Fruit fly (Drosophila melanogaster) whole organism, embryonic: ENCODE results near the gene Pink1.

Source experiments
- Abd-B ChIP-seq: fragments of 200-800 bp; sonication (Bioruptor generic); optimal IDR thresholded peaks from 2 replicates; lab custom pipeline; 2018; ENCODE audit warnings: missing biosample characterization, mild to moderate bottlenecking, missing genetic modification characterization, moderate library complexity
- B-H1 ChIP-seq: fragments of 200-800 bp; sonication (Bioruptor generic); IDR thresholded peaks from 3 replicates; pipeline ENCODE4 v1.3.6; 2022; ENCODE audit warnings: missing biosample characterization, missing genetic modification characterization
- Bdp1 ChIP-seq: fragments of 200-800 bp; sonication (Bioruptor generic); optimal IDR thresholded peaks from 3 replicates; lab custom pipeline; 2016; ENCODE audit warnings: missing biosample characterization, missing genetic modification characterization
- CG10209 ChIP-seq: fragments of 200-800 bp; sonication (Bioruptor generic); optimal IDR thresholded peaks from 3 replicates; lab custom pipeline; 2017; ENCODE audit warnings: missing biosample characterization, mild to moderate bottlenecking, missing genetic modification characterization, missing genetic modification reagents
- CG10267 ChIP-seq: fragments of 200-800 bp; sonication (Bioruptor generic); optimal IDR thresholded peaks from 2 replicates; lab custom pipeline; 2018; ENCODE audit warnings: missing biosample characterization, mild to moderate bottlenecking, missing genetic modification characterization, moderate library complexity
- CG10979 ChIP-seq: fragments of 200-800 bp; sonication (Bioruptor generic); optimal IDR thresholded peaks from 2 replicates; lab custom pipeline; 2018; ENCODE audit warnings: missing biosample characterization, mild to moderate bottlenecking, missing genetic modification characterization, moderate library complexity
- CG11247 ChIP-seq: fragments of 200-800 bp; sonication (Bioruptor generic); IDR thresholded peaks from 2 replicates; pipeline ENCODE4 v1.3.6; 2022; ENCODE audit warnings: missing biosample characterization, missing genetic modification characterization
- CG11456 ChIP-seq: fragments of 200-800 bp; sonication (Bioruptor generic); IDR thresholded peaks from 3 replicates; pipeline ENCODE4 v1.3.6; 2022; ENCODE audit warnings: missing biosample characterization, missing genetic modification characterization
- CG11560 ChIP-seq: fragments of 200-800 bp; sonication (Bioruptor generic); IDR thresholded peaks from 3 replicates; pipeline ENCODE4 v1.3.6; 2022; ENCODE audit warnings: missing biosample characterization, missing genetic modification characterization
- CG12236 ChIP-seq: fragments of 200-800 bp; sonication (Bioruptor generic); optimal IDR thresholded peaks from 2 replicates; lab custom pipeline; 2016; ENCODE audit warnings: missing biosample characterization, missing genetic modification characterization
- CG12942 ChIP-seq: fragments of 200-800 bp; sonication (Bioruptor generic); optimal IDR thresholded peaks from 3 replicates; lab custom pipeline; 2016; ENCODE audit warnings: missing biosample characterization, missing genetic modification characterization
- CG13624 ChIP-seq: fragments of 200-800 bp; sonication (Bioruptor generic); optimal IDR thresholded peaks from 2 replicates; lab custom pipeline; 2016; ENCODE audit warnings: missing biosample characterization, missing genetic modification characterization
- CG14014 ChIP-seq: fragments of 200-800 bp; sonication (Bioruptor generic); IDR thresholded peaks from 2 replicates; pipeline ENCODE4 v1.3.6; 2022; ENCODE audit warnings: missing biosample characterization, missing genetic modification characterization
- CG14710 ChIP-seq: fragments of 200-800 bp; sonication (Bioruptor generic); optimal IDR thresholded peaks from 3 replicates; lab custom pipeline; 2019; ENCODE audit warnings: missing biosample characterization, mild to moderate bottlenecking, missing genetic modification characterization, moderate library complexity
- CG1792 ChIP-seq: fragments of 200-800 bp; sonication (Bioruptor generic); optimal IDR thresholded peaks from 2 replicates; lab custom pipeline; 2016; ENCODE audit warnings: missing biosample characterization, missing genetic modification characterization
- CG18599 ChIP-seq: fragments of 200-800 bp; sonication (Bioruptor generic); optimal IDR thresholded peaks from 3 replicates; lab custom pipeline; 2017; ENCODE audit warnings: missing biosample characterization, missing genetic modification characterization, mild to moderate bottlenecking, moderate library complexity, missing genetic modification reagents
- CG2116 ChIP-seq: fragments of 200-800 bp; sonication (Bioruptor generic); optimal IDR thresholded peaks from 3 replicates; lab custom pipeline; 2018; ENCODE audit warnings: missing biosample characterization, mild to moderate bottlenecking, missing genetic modification characterization
- CG2199 ChIP-seq: fragments of 200-800 bp; sonication (Bioruptor generic); IDR thresholded peaks from 3 replicates; pipeline ENCODE4 v1.3.6; 2022; ENCODE audit warnings: missing biosample characterization, missing genetic modification characterization
- CG33213 ChIP-seq: fragments of 200-800 bp; sonication (Bioruptor generic); optimal IDR thresholded peaks from 3 replicates; lab custom pipeline; 2016; ENCODE audit warnings: missing biosample characterization, missing genetic modification characterization
- CG3847 ChIP-seq: fragments of 200-800 bp; sonication (Bioruptor generic); IDR thresholded peaks from 2 replicates; pipeline ENCODE4 v1.3.6; 2022; ENCODE audit warnings: missing biosample characterization, missing genetic modification characterization
- CG5180 ChIP-seq: fragments of 200-800 bp; sonication (Bioruptor generic); optimal IDR thresholded peaks from 3 replicates; lab custom pipeline; 2017; ENCODE audit warnings: missing biosample characterization, missing genetic modification characterization, mild to moderate bottlenecking, moderate library complexity, missing genetic modification reagents
- CG6254 ChIP-seq: fragments of 200-800 bp; sonication (Bioruptor generic); optimal IDR thresholded peaks from 3 replicates; lab custom pipeline; 2017; ENCODE audit warnings: mild to moderate bottlenecking, missing biosample characterization, missing genetic modification reagents, missing genetic modification characterization
- CG7357 ChIP-seq: fragments of 200-800 bp; sonication (Bioruptor generic); IDR thresholded peaks from 3 replicates; pipeline ENCODE4 v1.3.6; 2022; ENCODE audit warnings: missing biosample characterization, missing genetic modification characterization
- CG7839 ChIP-seq: fragments of 200-800 bp; sonication (Bioruptor generic); optimal IDR thresholded peaks from 3 replicates; lab custom pipeline; 2018; ENCODE audit warnings: missing biosample characterization, mild to moderate bottlenecking, missing genetic modification characterization, moderate library complexity
- CG7928 ChIP-seq: fragments of 200-800 bp; sonication (Bioruptor generic); optimal IDR thresholded peaks from 2 replicates; lab custom pipeline; 2017; ENCODE audit warnings: missing biosample characterization, mild to moderate bottlenecking, missing genetic modification characterization
- CG9932 ChIP-seq: fragments of 200-800 bp; sonication (Bioruptor generic); IDR thresholded peaks from 2 replicates; pipeline ENCODE4 v1.3.6; 2022; ENCODE audit warnings: missing biosample characterization, missing genetic modification characterization
- Dfd ChIP-seq, 2 experiments: fragments of >200 bp; optimal IDR thresholded peaks; 2 replicates each; lab custom pipeline; 2017; ENCODE audit warnings: missing biosample characterization in 2 of 2, missing genetic modification characterization in 2 of 2
- ERR ChIP-seq: fragments of 200-800 bp; sonication (Bioruptor generic); optimal IDR thresholded peaks from 2 replicates; lab custom pipeline; 2016; ENCODE audit warnings: missing biosample characterization, missing genetic modification characterization
- Gug ChIP-seq: fragments of 200-800 bp; sonication (Bioruptor generic); IDR thresholded peaks from 4 replicates; pipeline ENCODE4 v1.3.6; 2022; ENCODE audit warnings: missing biosample characterization, missing genetic modification characterization
- H2.0 ChIP-seq: fragments of 200-800 bp; sonication (Bioruptor generic); IDR thresholded peaks from 2 replicates; pipeline ENCODE4 v1.3.6; 2022; ENCODE audit warnings: missing biosample characterization, missing genetic modification characterization
- HHEX ChIP-seq: fragments of 200-800 bp; sonication (Bioruptor generic); optimal IDR thresholded peaks from 3 replicates; lab custom pipeline; 2017; ENCODE audit warnings: missing biosample characterization, mild to moderate bottlenecking, missing genetic modification characterization, missing genetic modification reagents
- Lim3 ChIP-seq: fragments of 200-800 bp; sonication (Bioruptor generic); IDR thresholded peaks from 2 replicates; pipeline ENCODE4 v1.3.6; 2022; ENCODE audit warnings: missing biosample characterization, missing genetic modification characterization
- Med ChIP-seq: fragments of 200-800 bp; sonication (Bioruptor generic); peaks from one replicate; lab custom pipeline; 2016; ENCODE audit warnings: missing biosample characterization, missing genetic modification characterization, mild to moderate bottlenecking, inconsistent platforms, moderate library complexity
- NfI ChIP-seq: fragments of 200-800 bp; sonication (Bioruptor generic); optimal IDR thresholded peaks from 3 replicates; lab custom pipeline; 2018; ENCODE audit warnings: missing biosample characterization, mild to moderate bottlenecking, missing genetic modification characterization, moderate library complexity
- PHDP ChIP-seq: fragments of 200-800 bp; sonication (Bioruptor generic); optimal IDR thresholded peaks from 3 replicates; lab custom pipeline; 2018; ENCODE audit warnings: missing biosample characterization, mild to moderate bottlenecking, missing genetic modification characterization, moderate library complexity
- Sox100B ChIP-seq: fragments of 200-800 bp; sonication (Bioruptor generic); optimal IDR thresholded peaks from 3 replicates; lab custom pipeline; 2018; ENCODE audit warnings: missing biosample characterization, mild to moderate bottlenecking, missing genetic modification characterization
- al ChIP-seq: fragments of 200-800 bp; sonication (Bioruptor generic); IDR thresholded peaks from 2 replicates; pipeline ENCODE4 v1.3.6; 2022; ENCODE audit warnings: missing biosample characterization, missing genetic modification characterization
- az2 ChIP-seq: fragments of 200-800 bp; sonication (Bioruptor generic); optimal IDR thresholded peaks from 3 replicates; lab custom pipeline; 2016; ENCODE audit warnings: missing biosample characterization, missing genetic modification characterization
- chm ChIP-seq: fragments of 200-800 bp; sonication (Bioruptor generic); IDR thresholded peaks from 2 replicates; pipeline ENCODE4 v1.3.6; 2022; ENCODE audit warnings: missing biosample characterization, missing genetic modification characterization
- croc ChIP-seq: fragments of 200-800 bp; sonication (Bioruptor generic); conservative IDR thresholded peaks from 3 replicates; pipeline ENCODE4 v1.3.6; 2022; ENCODE audit warnings: missing biosample characterization, missing genetic modification characterization
- dati ChIP-seq: fragments of 200-800 bp; sonication (Bioruptor generic); IDR thresholded peaks from 2 replicates; pipeline ENCODE4 v1.3.6; 2022; ENCODE audit warnings: missing biosample characterization, missing genetic modification characterization
- gem ChIP-seq: fragments of 200-800 bp; sonication (Bioruptor generic); optimal IDR thresholded peaks from 2 replicates; lab custom pipeline; 2019; ENCODE audit warnings: missing biosample characterization, mild to moderate bottlenecking, missing genetic modification characterization, moderate library complexity
- gfzf ChIP-seq: fragments of 200-800 bp; sonication (Bioruptor generic); optimal IDR thresholded peaks from 2 replicates; lab custom pipeline; 2016; ENCODE audit warnings: missing biosample characterization, mild to moderate bottlenecking, missing genetic modification characterization, moderate library complexity
- gt ChIP-seq: fragments of 200-800 bp; sonication (Bioruptor generic); IDR thresholded peaks from 2 replicates; pipeline ENCODE4 v1.3.6; 2022; ENCODE audit warnings: missing biosample characterization, missing genetic modification characterization
- hkb ChIP-seq, 2 experiments: fragments of 200-800 bp in 1 of 2; fragments of >200 bp in 1 of 2; sonication (Bioruptor generic) in 1 of 2; IDR thresholded peaks in 1 of 2; optimal IDR thresholded peaks in 1 of 2; 2 replicates each; pipeline versions ENCODE4 v1.3.6 to Lab custom; 2017 to 2022; ENCODE audit warnings: missing biosample characterization in 1 of 2, missing genetic modification characterization in 1 of 2
- lab ChIP-seq: fragments of 200-800 bp; sonication (Bioruptor generic); optimal IDR thresholded peaks from 3 replicates; lab custom pipeline; 2017; ENCODE audit warnings: missing biosample characterization, missing genetic modification characterization, mild to moderate bottlenecking, moderate library complexity, missing genetic modification reagents
- mld ChIP-seq: fragments of 200-800 bp; sonication (Bioruptor generic); IDR thresholded peaks from 3 replicates; pipeline ENCODE4 v1.3.6; 2022; ENCODE audit warnings: missing biosample characterization, missing genetic modification characterization; ENCODE audit not compliant: partially characterized antibody
- pum ChIP-seq: fragments of 200-800 bp; sonication (Bioruptor generic); optimal IDR thresholded peaks from 2 replicates; lab custom pipeline; 2016; ENCODE audit warnings: missing biosample characterization, missing genetic modification characterization
- tll ChIP-seq, 2 experiments: fragments of 200-800 bp in 1 of 2; fragments of >200 bp in 1 of 2; sonication (Bioruptor generic) in 1 of 2; optimal IDR thresholded peaks; 2 replicates each; lab custom pipeline; 2017 to 2019; ENCODE audit warnings: missing biosample characterization in 2 of 2, missing genetic modification characterization in 2 of 2, mild to moderate bottlenecking in 1 of 2, moderate library complexity in 1 of 2
- vnd ChIP-seq: fragments of 200-800 bp; sonication (Bioruptor generic); IDR thresholded peaks from 3 replicates; pipeline ENCODE4 v1.3.6; 2022; ENCODE audit warnings: missing biosample characterization, missing genetic modification characterization; ENCODE audit not compliant: partially characterized antibody
- zfh1 ChIP-seq: fragments of 200-800 bp; sonication (Bioruptor generic); IDR thresholded peaks from 3 replicates; pipeline ENCODE4 v1.3.6; 2022; ENCODE audit warnings: missing biosample characterization, missing genetic modification characterization

Pink1 gene

DNA sequence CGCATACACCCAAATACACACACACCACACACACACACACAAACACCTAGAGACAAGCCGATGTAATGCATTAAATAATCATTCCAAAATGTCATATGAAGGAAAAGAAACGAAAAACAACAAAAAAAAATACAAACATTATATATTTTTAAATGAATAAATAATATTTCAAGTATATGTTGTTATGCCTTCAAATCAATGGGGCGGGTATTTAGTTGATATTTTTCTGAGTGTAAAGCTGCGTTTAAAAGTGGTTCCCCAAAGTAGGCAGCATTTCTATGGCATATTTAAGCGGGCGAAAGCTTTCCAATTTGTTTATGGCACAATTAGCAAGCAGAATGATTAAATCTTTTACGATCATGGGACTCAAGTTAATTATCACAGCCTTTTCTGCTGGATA, 35.7 kb downstream of the Pink1 start (continued):
- TF ChIP-seq CG18599 (no peak), B-H1 (no peak), CG13624 (GFP tag; lab: Kevin White, UChicago) (no peak), gem (peak; percentile 55), CG12942 (GFP tag; lab: Kevin White, UChicago) (no peak), CG9932 (peak; percentile 41; the same call in 1 of the 2 replicates), CG11456 (no peak), CG7357 (no peak), vnd (GFP tag; lab: Robert Waterston, UW) (no peak), CG33213 (no peak), CG11247 (GFP tag; lab: Robert Waterston, UW) (no peak), hkb (optimal IDR thresholded peaks at IDR 0.05; lab: Kevin White, UChicago) (no peak), hkb (GFP tag; IDR thresholded peaks at IDR 0.05; lab: Robert Waterston, UW) (peak; percentile 56; the same call in 1 of the 2 replicates), tll (GFP tag; optimal IDR thresholded peaks at IDR 0.05; lab: Kevin White, UChicago) (no peak), CG10979 (tag; lab: Kevin White, UChicago) (peak; percentile 5), Dfd (GFP tag; optimal IDR thresholded peaks at IDR 0.05; lab: Kevin White, UChicago) (no peak), CG5180 (GFP tag; lab: Kevin White, UChicago) (no peak), CG14710 (tag; lab: Kevin White, UChicago) (no peak), Med (GFP tag; lab: Kevin White, UChicago) (peak; percentile 62), CG7928 (GFP tag; lab: Kevin White, UChicago) (no peak), lab (GFP tag; lab: Kevin White, UChicago) (peak; percentile 48), Gug (GFP tag; lab: Robert Waterston, UW) (no peak), PHDP (tag; lab: Kevin White, UChicago) (peak; percentile 15), Abd-B (peak; percentile 12), al (0 out of 2 replicates have a peak, but pooled peaks have one; percentile 21), CG1792 (no peak), Sox100B (GFP tag; lab: Kevin White, UChicago) (no peak), CG11560 (no peak), CG6254 (GFP tag; lab: Kevin White, UChicago) (no peak), NfI (peak; percentile 19), ERR (GFP tag; lab: Kevin White, UChicago) (no peak), chm (GFP tag; lab: Robert Waterston, UW) (no peak), Bdp1 (GFP tag; lab: Kevin White, UChicago) (no peak), pum (GFP tag; lab: Kevin White, UChicago) (no peak), CG2199 (GFP tag; lab: Robert Waterston, UW) (no peak), CG7839 (tag; lab: Kevin White, UChicago) (peak; percentile 42), H2.0 (0 out of 2 replicates have a peak, but pooled peaks have one; percentile 8), zfh1 (GFP tag; lab: Robert Waterston, UW) (peak; percentile 20; the same call in 1 of the 3 replicates), mld (GFP tag; lab: Robert Waterston, UW) (no peak), az2 (GFP tag; lab: Kevin White, UChicago) (no peak), gfzf (GFP tag; lab: Kevin White, UChicago) (no peak), croc (GFP tag; lab: Robert Waterston, UW) (no peak), HHEX (GFP tag; lab: Kevin White, UChicago) (peak; percentile 32), CG2116 (no peak), gt (GFP tag; lab: Robert Waterston, UW) (no peak), CG14014 (GFP tag; lab: Robert Waterston, UW) (no peak), CG3847 (GFP tag; lab: Robert Waterston, UW) (no peak), dati (GFP tag; lab: Robert Waterston, UW) (no peak), CG10209 (GFP tag; lab: Kevin White, UChicago) (no peak), Lim3 (GFP tag; lab: Robert Waterston, UW) (no peak), CG12236 (GFP tag; lab: Kevin White, UChicago) (no peak), CG10267 (tag; lab: Kevin White, UChicago) (peak; percentile 9)
